Fruit fly (Drosophila melanogaster): ENCODE data around the gene CG31431.
A peak's percentile ranks its signal among the peaks of the same experiment; 100 is the strongest.

DNA sequence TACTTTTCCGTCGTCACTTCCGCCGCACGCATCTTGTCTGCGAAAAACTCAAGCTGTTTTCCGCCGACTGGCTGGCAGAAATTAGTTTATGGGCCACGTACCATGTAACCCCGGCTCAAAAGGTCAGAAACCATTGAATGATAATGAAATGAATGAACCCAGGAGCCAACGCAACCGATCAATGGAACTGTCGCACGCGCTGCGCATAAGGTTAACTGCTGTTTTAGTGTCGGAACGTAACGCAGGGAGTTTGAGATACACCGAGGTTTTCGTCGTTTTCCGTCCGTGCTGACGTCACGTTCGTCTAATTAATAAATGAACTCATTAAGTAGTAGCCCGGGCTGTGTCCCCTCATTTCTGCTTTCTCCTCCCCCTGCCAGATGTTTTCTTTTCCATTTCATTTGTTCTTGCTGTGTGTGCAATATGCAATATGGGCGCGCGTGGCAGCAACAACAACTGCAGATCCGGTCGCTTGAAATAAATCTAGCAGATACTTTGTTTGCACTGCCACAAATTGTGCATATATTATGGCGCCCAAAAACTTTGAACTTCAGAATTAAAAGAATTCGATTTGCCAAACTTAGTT, 12.1 kb upstream of the CG31431 start:
- TF ChIP-seq CG10348 (GFP tag; IDR thresholded peaks at IDR 0.05) (no peak), Snoo (tag; optimal IDR thresholded peaks at IDR 0.05) (no peak), EcR (GFP tag; optimal IDR thresholded peaks at IDR 0.05) (no peak), CG32121 (GFP tag; IDR thresholded peaks at IDR 0.05) (no peak), Pif1A (GFP tag; optimal IDR thresholded peaks at IDR 0.05) (no peak), rn (GFP tag; IDR thresholded peaks at IDR 0.05) (no peak), Ets98B (GFP tag; IDR thresholded peaks at IDR 0.05) (no peak), Pif1B (GFP tag; optimal IDR thresholded peaks at IDR 0.05) (no peak), CG8301 (tag; optimal IDR thresholded peaks at IDR 0.05) (no peak), CG4496 (GFP tag; IDR thresholded peaks at IDR 0.05) (no peak), CG34367 (tag; optimal IDR thresholded peaks at IDR 0.05) (no peak), CG9948 (tag; optimal IDR thresholded peaks at IDR 0.05) (peak; percentile 8), CG15710 (tag; optimal IDR thresholded peaks at IDR 0.05) (no peak), fd96Ca (GFP tag; IDR thresholded peaks at IDR 0.05) (no peak)
